Worm (Caenorhabditis elegans): Measurements from ENCODE around the gene hil-3.

The hil-3 gene

ce11 chrX:8160016-8160415 lies 1.0 kb downstream of the hil-3 start:
- TF ChIP-seq cnd-1 (tag; optimal IDR thresholded peaks at IDR 0.05) (peak; percentile 52), lin-32 (GFP tag; optimal IDR thresholded peaks at IDR 0.05) (no peak), ztf-11 (tag; optimal IDR thresholded peaks at IDR 0.05) (peak; percentile 20), hlh-1 (tag; optimal IDR thresholded peaks at IDR 0.05) (peak; percentile 3), nhr-2 (tag; optimal IDR thresholded peaks at IDR 0.05) (peak; percentile 72), mep-1 (tag; optimal IDR thresholded peaks at IDR 0.05) (peak; percentile 56), ceh-43 (GFP tag; optimal IDR thresholded peaks at IDR 0.05) (peak; percentile 14), zip-8 (tag; optimal IDR thresholded peaks at IDR 0.05) (peak; percentile 47), mab-5 (tag; optimal IDR thresholded peaks at IDR 0.05) (no peak), ceh-39 (tag; optimal IDR thresholded peaks at IDR 0.05) (peak; percentile 70)

ce11 chrX:8162793-8163192 lies 3.8 kb downstream of the hil-3 start, which contains the start of gene F22F1.3:
Gene F22F1.3 (minus strand): TSS chrX:8163073.
- TF ChIP-seq hlh-1 (tag; optimal IDR thresholded peaks at IDR 0.05), result no peak
- no peak for TF ChIP-seq nhr-237 (tag; optimal IDR thresholded peaks at IDR 0.05)
- no peak for TF ChIP-seq unc-62 (GFP tag; optimal IDR thresholded peaks at IDR 0.05)
- no peak for TF ChIP-seq unc-120 (tag; optimal IDR thresholded peaks at IDR 0.05; ENCODE audit: poor library complexity, severe bottlenecking)
- TF ChIP-seq tbx-8 (GFP tag; optimal IDR thresholded peaks at IDR 0.05), result no peak
- no peak for TF ChIP-seq sem-2 (GFP tag; optimal IDR thresholded peaks at IDR 0.05)
- TF ChIP-seq ceh-83 (GFP tag; optimal IDR thresholded peaks at IDR 0.05), result no peak
- TF ChIP-seq zip-8 (tag; optimal IDR thresholded peaks at IDR 0.05), result no peak
- TF ChIP-seq ceh-43 (GFP tag; optimal IDR thresholded peaks at IDR 0.05), result no peak
- no peak for TF ChIP-seq mab-5 (tag; optimal IDR thresholded peaks at IDR 0.05)
- TF ChIP-seq M03D4.4 (tag; optimal IDR thresholded peaks at IDR 0.05), result no peak
- TF ChIP-seq nhr-12 (tag; optimal IDR thresholded peaks at IDR 0.05), result no peak
- TF ChIP-seq lsy-2 (tag; optimal IDR thresholded peaks at IDR 0.05), result no peak
- TF ChIP-seq drap-1 (GFP tag; optimal IDR thresholded peaks at IDR 0.05), result no peak

ce11 chrX:8163555-8163954 lies 4.6 kb downstream of the hil-3 start:
- TF ChIP-seq zip-8 (tag; optimal IDR thresholded peaks at IDR 0.05) (no peak), mls-2 (tag; optimal IDR thresholded peaks at IDR 0.05) (peak; percentile 52), M03D4.4 (tag; optimal IDR thresholded peaks at IDR 0.05) (peak; percentile 28), pha-4 (tag; optimal IDR thresholded peaks at IDR 0.05) (no peak), flh-1 (GFP tag; optimal IDR thresholded peaks at IDR 0.05) (no peak), sptf-1 (tag; optimal IDR thresholded peaks at IDR 0.05) (peak; percentile 63)

ce11 chrX:8169534-8169933 lies 10.6 kb downstream of the hil-3 start, which contains the start of gene C17H11.2:
Gene C17H11.2 (plus strand): TSS chrX:8169930.
- TF ChIP-seq mep-1 (tag; optimal IDR thresholded peaks at IDR 0.05) (no peak), ces-1 (GFP tag; optimal IDR thresholded peaks at IDR 0.05) (peak; percentile 46)

ce11 chrX:8173610-8174009 lies 14.6 kb downstream of the hil-3 start, which contains the start of gene C17H11.1:
Gene C17H11.1 (plus strand): TSS chrX:8173910.
- TF ChIP-seq lsy-2 (tag; optimal IDR thresholded peaks at IDR 0.05) (no peak), mep-1 (tag; optimal IDR thresholded peaks at IDR 0.05) (no peak), snpc-4 (tag; optimal IDR thresholded peaks at IDR 0.05) (no peak), drap-1 (GFP tag; optimal IDR thresholded peaks at IDR 0.05) (no peak), hlh-1 (tag; optimal IDR thresholded peaks at IDR 0.05) (no peak), cnd-1 (tag; optimal IDR thresholded peaks at IDR 0.05) (no peak), flh-1 (GFP tag; optimal IDR thresholded peaks at IDR 0.05) (no peak), blmp-1 (tag; optimal IDR thresholded peaks at IDR 0.05) (no peak), nhr-2 (tag; optimal IDR thresholded peaks at IDR 0.05) (no peak), ceh-83 (GFP tag; optimal IDR thresholded peaks at IDR 0.05) (no peak), ceh-43 (GFP tag; optimal IDR thresholded peaks at IDR 0.05) (no peak), nhr-76 (tag; optimal IDR thresholded peaks at IDR 0.05) (no peak), sem-2 (GFP tag; optimal IDR thresholded peaks at IDR 0.05) (no peak), unc-39 (tag; optimal IDR thresholded peaks at IDR 0.05) (no peak), elt-1 (tag; optimal IDR thresholded peaks at IDR 0.05; ENCODE audit: borderline replicate concordance, insufficient read depth) (no peak), ham-2 (GFP tag; optimal IDR thresholded peaks at IDR 0.05) (no peak), M03D4.4 (tag; optimal IDR thresholded peaks at IDR 0.05) (no peak), nhr-237 (tag; optimal IDR thresholded peaks at IDR 0.05) (no peak), mab-5 (tag; optimal IDR thresholded peaks at IDR 0.05) (no peak)
